Worm (Caenorhabditis elegans) whole organism, midembryonic: ENCODE data around the gene tebp-1.

Source experiments
- T22C8.4 ChIP-seq: fragments of 200-800 bp; sonication (Bioruptor generic); IDR thresholded peaks from 2 replicates; pipeline ENCODE4 v1.3.6; 2022; ENCODE audit warnings: missing genetic modification characterization, missing compliant biosample characterization
- cog-1 ChIP-seq: sonication (generic microtip); optimal IDR thresholded peaks from 2 replicates; lab custom pipeline; 2016; ENCODE audit warnings: missing genetic modification characterization, missing compliant biosample characterization
- flt-1 ChIP-seq: fragments of 200-800 bp; sonication (Bioruptor generic); IDR thresholded peaks from 2 replicates; pipeline ENCODE4 v1.3.6; 2022; ENCODE audit warnings: missing genetic modification characterization, missing compliant biosample characterization
- klf-2 ChIP-seq: fragments of 200-800 bp; sonication (Bioruptor generic); conservative IDR thresholded peaks from 2 replicates; pipeline ENCODE4 v1.3.6; 2022; ENCODE audit warnings: missing genetic modification reagents, missing genetic modification characterization, missing compliant biosample characterization
- med-1 ChIP-seq: sonication (generic microtip); optimal IDR thresholded peaks from 2 replicates; lab custom pipeline; 2017; ENCODE audit warnings: missing genetic modification characterization, mild to moderate bottlenecking, missing compliant biosample characterization, antibody characterized with exemption, missing genetic modification reagents; ENCODE audit not compliant: insufficient read depth
- ref-1 ChIP-seq: fragments of 200-800 bp; sonication (Bioruptor generic); conservative IDR thresholded peaks from 2 replicates; pipeline ENCODE4 v1.3.6; 2022; ENCODE audit warnings: missing genetic modification reagents, missing genetic modification characterization, missing compliant biosample characterization
- tab-1 ChIP-seq: fragments of 200-800 bp; sonication (Bioruptor generic); IDR thresholded peaks from 2 replicates; pipeline ENCODE4 v1.3.6; 2022; ENCODE audit warnings: missing genetic modification characterization, missing compliant biosample characterization
- ztf-23 ChIP-seq: fragments of 200-800 bp; sonication (Bioruptor generic); IDR thresholded peaks from 2 replicates; pipeline ENCODE4 v1.3.6; 2022; ENCODE audit warnings: missing genetic modification reagents, missing genetic modification characterization, missing compliant biosample characterization
- ztf-29 ChIP-seq: fragments of 200-800 bp; sonication (Bioruptor generic); IDR thresholded peaks from 2 replicates; pipeline ENCODE4 v1.3.6; 2022; ENCODE audit warnings: missing genetic modification reagents, missing genetic modification characterization, missing compliant biosample characterization

tebp-1 gene

DNA sequence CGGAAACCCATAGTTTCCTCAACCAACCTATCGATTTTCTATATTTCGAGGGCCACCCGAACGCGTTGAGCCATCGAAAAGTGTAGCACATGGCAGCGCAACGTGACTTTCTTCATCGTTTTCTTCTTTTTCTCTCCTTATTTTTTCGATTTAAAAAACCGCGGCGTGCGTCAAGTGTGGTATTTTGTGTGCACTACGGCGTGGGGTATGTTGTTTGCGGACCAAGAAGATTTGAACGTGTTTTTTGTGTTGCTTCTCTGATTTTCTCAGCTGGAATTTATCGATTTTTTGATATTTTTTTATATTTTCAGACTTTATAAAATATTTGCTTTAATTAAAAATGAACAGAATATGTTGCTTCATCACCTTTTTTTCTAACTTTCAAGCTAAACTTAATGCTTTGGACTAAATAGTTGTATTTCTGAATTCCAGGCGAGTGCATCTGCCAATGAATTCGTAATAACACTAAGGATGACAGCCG is 3.8 kb upstream of the tebp-1 start, which contains the start of the genes agl-1 and pfs-2:
Gene agl-1, minus strand, starts transcription at position 178 of the 481 bp plus-strand sequence.
Gene pfs-2, plus strand, starts transcription at position 431 of the 481 bp plus-strand sequence.
- TF ChIP-seq flt-1 (GFP tag; lab: Robert Waterston, UW) = peak; percentile 65; the same call in 1 of the 2 replicates
- TF ChIP-seq ref-1 = no peak
- no peak for TF ChIP-seq med-1 (GFP tag; lab: Kevin White, UChicago)
- peak; percentile 56; the same call in 1 of the 2 replicates for TF ChIP-seq T22C8.4
- TF ChIP-seq klf-2 (GFP tag; lab: Robert Waterston, UW) = no peak
- peak; percentile 52; the same call in 1 of the 2 replicates for TF ChIP-seq ztf-23 (GFP tag; lab: Robert Waterston, UW)
- TF ChIP-seq cog-1 = peak; percentile 49
- no peak for TF ChIP-seq tab-1

DNA sequence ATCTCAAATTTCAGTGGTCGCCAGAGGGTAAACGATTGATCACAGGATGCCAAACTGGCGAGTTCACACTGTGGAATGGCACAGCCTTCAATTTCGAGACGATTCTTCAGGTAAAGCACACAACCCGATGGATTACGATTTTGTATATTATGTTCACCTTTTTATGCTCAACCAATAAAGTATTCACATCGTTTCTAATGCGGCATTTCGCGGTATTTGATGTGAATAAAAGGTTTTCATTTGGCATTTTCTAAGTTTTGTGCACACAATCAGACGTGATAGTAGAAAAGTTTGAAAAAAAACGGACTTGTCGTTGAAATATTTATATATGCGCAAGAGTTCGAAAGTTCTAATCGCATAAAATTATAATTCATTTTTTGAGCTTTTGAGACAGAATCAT is 2.8 kb upstream of the tebp-1 start:
- TF ChIP-seq cog-1 (no peak), ztf-23 (GFP tag; lab: Robert Waterston, UW) (no peak), klf-2 (GFP tag; lab: Robert Waterston, UW) (no peak), flt-1 (GFP tag; lab: Robert Waterston, UW) (no peak), ref-1 (no peak), T22C8.4 (no peak), ztf-29 (no peak), tab-1 (no peak), med-1 (GFP tag; lab: Kevin White, UChicago) (no peak)

DNA sequence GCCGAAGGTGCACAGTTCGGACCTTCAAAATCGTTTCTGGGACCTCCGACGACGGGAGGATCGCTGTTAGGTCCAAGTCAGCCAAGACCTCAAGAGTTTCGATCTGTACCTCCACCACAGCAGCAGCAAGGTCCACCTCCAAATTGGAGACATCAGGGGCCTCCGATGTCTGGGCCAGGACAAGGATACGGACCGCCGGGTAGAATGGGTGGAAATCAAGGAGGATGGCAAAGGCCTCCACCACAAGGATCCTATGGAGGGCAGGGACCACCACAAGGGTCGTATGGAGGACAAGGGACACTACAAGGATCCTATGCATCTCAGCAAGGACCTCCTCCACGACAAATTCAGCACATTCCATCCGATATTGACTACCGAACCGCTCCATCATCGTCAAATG is 1.1 kb upstream of the tebp-1 start:
- TF ChIP-seq flt-1 (GFP tag; lab: Robert Waterston, UW) (0 out of 2 replicates have a peak, but pooled peaks have one; percentile 19), ref-1 (no peak)

- TF ChIP-seq klf-2 (GFP tag; lab: Robert Waterston, UW) (no peak), flt-1 (GFP tag; lab: Robert Waterston, UW) (no peak), cog-1 (no peak), ref-1 (no peak), ztf-29 (no peak), T22C8.4 (no peak), tab-1 (no peak), ztf-23 (GFP tag; lab: Robert Waterston, UW) (no peak), med-1 (GFP tag; lab: Kevin White, UChicago) (no peak)
Measured at ce11 chrII:14365182-14365751, 3.4 kb downstream of the tebp-1 start, which contains the start of gene imb-2. TSS of gene imb-2 (plus strand) at chrII:14365701.

DNA sequence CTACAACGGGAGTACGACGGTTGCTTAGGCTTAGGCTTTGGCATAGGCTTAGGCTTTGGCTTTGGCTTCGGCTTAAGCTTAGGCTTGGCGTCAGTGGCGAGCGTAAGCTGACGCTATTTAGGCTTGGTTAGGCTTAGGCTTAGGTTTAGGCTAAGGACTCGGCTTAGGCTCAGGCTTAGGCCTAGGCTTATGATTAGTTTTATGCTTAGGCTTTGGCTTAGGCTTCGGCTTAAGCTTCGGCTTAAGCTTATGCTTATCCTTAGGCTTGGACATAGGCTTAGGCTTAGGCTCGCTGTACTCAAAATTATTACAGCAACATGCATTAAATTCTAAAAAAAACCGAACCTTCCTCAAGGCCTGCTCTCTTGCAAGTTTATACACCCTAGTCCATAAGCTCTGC is 12.8 kb downstream of the tebp-1 start:
- TF ChIP-seq ref-1 (no peak), ztf-29 (peak; percentile 19; the same call in 1 of the 2 replicates)

DNA sequence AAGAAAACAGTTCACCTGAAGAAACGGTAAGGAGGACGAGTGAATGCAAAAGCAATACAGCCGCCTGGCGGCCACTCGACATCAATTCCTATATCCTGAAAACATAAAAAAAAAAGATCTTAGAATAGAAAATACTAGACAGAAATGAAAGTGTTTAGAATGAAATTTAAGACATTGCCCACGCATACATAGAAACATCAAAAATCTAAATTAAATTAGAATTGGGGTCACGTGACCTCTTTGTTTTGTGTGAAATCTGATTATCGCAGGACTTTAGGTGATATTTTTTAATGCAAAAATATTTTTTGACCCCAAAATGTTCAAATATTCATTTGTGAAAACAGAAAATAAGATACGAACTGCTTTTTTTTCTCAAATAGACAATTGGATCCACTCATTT is 16.0 kb downstream of the tebp-1 start, which contains the start of gene acr-20:
Gene acr-20, minus strand, starts transcription at position 101 of the 400 bp plus-strand sequence.
- TF ChIP-seq med-1 (GFP tag; lab: Kevin White, UChicago) (no peak), klf-2 (GFP tag; lab: Robert Waterston, UW) (no peak), ztf-29 (no peak)

ce11 chrII:14380778-14381177 is 19.0 kb downstream of the tebp-1 start:
- TF ChIP-seq ztf-23 (GFP tag; lab: Robert Waterston, UW) (no peak), med-1 (GFP tag; lab: Kevin White, UChicago) (no peak), flt-1 (GFP tag; lab: Robert Waterston, UW) (no peak), tab-1 (no peak), T22C8.4 (no peak), cog-1 (no peak), ztf-29 (no peak), klf-2 (GFP tag; lab: Robert Waterston, UW) (no peak), ref-1 (no peak)

- TF ChIP-seq ztf-23 (GFP tag; lab: Robert Waterston, UW) (no peak), med-1 (GFP tag; lab: Kevin White, UChicago) (no peak), klf-2 (GFP tag; lab: Robert Waterston, UW) (no peak), cog-1 (no peak), ztf-29 (no peak), flt-1 (GFP tag; lab: Robert Waterston, UW) (no peak), ref-1 (no peak), T22C8.4 (no peak), tab-1 (no peak)
Measured at ce11 chrII:14381450-14381849, 19.6 kb downstream of the tebp-1 start, which contains the start of gene sdz-26. TSS of gene sdz-26 (plus strand) at chrII:14381750.

DNA sequence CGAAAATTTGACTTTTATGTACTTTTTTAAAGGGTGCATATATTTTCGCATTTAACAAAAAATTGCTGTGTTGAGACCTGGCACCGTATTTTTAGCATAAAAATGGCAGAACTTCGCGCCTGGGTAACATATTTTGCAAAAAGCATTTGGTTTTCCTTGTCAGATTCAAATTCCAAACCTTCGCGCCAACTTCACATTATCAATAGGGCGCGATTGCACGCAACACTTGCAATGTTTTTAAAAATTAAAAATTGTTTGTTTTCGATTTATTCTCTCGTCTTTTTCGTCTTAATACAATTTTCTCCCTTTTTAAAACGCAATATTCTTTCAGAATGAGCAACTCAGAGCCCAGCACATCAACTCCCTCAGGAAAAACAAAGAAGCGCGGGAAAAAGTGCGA is 21.8 kb downstream of the tebp-1 start, which contains the start of gene mes-2:
Gene mes-2, plus strand, starts transcription at position 330 of the 400 bp plus-strand sequence.
- TF ChIP-seq tab-1 = no peak
- TF ChIP-seq T22C8.4 = no peak
- TF ChIP-seq ztf-29 = no peak
- no peak for TF ChIP-seq med-1 (GFP tag; lab: Kevin White, UChicago)
- TF ChIP-seq flt-1 (GFP tag; lab: Robert Waterston, UW) = peak; percentile 74; the same call in 1 of the 2 replicates
- TF ChIP-seq klf-2 (GFP tag; lab: Robert Waterston, UW) = no peak
- no peak for TF ChIP-seq ref-1
- TF ChIP-seq cog-1 = no peak
- TF ChIP-seq ztf-23 (GFP tag; lab: Robert Waterston, UW) = peak; percentile 47; the same call in 1 of the 2 replicates

ce11 chrII:14388213-14388612 is 26.4 kb downstream of the tebp-1 start, which contains the start of gene F26H11.8:
TSS of gene F26H11.8 (plus strand) at chrII:14388513.
- TF ChIP-seq ztf-23 (GFP tag; lab: Robert Waterston, UW) (no peak), flt-1 (GFP tag; lab: Robert Waterston, UW) (no peak), klf-2 (GFP tag; lab: Robert Waterston, UW) (no peak), med-1 (GFP tag; lab: Kevin White, UChicago) (no peak), T22C8.4 (no peak), tab-1 (no peak), cog-1 (no peak), ref-1 (no peak), ztf-29 (no peak)
